Fruit fly (Drosophila melanogaster) whole organism, wandering third instar larva: ENCODE data around the gene Tbcd.

Experiments
- Dfd ChIP-seq: fragments of >200 bp; optimal IDR thresholded peaks from 2 replicates; lab custom pipeline; 2017; ENCODE audit warnings: missing biosample characterization, missing genetic modification characterization
- dsf ChIP-seq: sonication (Bioruptor generic); optimal IDR thresholded peaks from 2 replicates; lab custom pipeline; 2016; ENCODE audit warnings: missing biosample characterization, missing genetic modification characterization, borderline replicate concordance
- ey ChIP-seq: fragments of 200-800 bp; sonication (Bioruptor generic); optimal IDR thresholded peaks from 2 replicates; lab custom pipeline; 2016; ENCODE audit warnings: missing biosample characterization, missing genetic modification characterization
- lola ChIP-seq: fragments of >200 bp; optimal IDR thresholded peaks from 2 replicates; lab custom pipeline; 2017; ENCODE audit warnings: missing biosample characterization, missing genetic modification characterization
- pan ChIP-seq: fragments of >200 bp; optimal IDR thresholded peaks from 2 replicates; lab custom pipeline; 2017

DNA sequence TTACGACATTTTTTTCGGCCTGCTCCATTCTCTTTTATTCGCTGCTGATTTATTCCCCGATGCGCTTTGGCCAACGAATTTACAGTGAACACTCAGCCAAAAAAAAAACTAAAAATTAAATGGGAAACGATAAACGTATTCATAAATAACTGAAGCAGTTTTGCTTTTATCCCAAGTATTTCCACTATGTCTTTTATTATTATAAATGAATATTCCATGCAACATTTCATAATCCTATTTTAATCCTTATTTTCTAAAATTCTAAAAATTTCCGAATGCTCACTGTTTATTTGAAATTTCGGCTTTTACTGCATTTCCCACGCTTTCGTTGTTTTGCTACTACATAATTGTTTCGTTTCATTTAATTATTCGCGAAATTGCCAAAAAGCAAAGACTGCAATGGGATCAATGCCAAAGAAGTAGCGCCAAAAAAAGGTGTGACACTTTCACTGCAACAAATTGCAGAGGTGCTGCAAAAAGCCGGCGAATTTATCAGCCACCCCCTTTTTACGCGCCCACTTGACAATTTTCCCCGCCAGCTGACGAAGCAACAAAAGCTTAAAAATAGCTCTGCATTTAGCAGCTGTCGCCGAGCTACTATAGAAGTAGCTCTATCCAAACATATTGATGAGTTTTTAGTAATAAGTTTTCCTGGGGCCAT, 15.7 kb upstream of the Tbcd start:
- no peak for TF ChIP-seq dsf (GFP tag; lab: Kevin White, UChicago)
- TF ChIP-seq lola (GFP tag; lab: Kevin White, UChicago), result no peak
- no peak for TF ChIP-seq pan (lab: Kevin White, UChicago)
- TF ChIP-seq Dfd, result no peak
- no peak for TF ChIP-seq ey (GFP tag; lab: Kevin White, UChicago)
